Worm (Caenorhabditis elegans) whole organism, late embryonic: Measurements from ENCODE around the gene F18E2.15.

Experiments used
- F13H6.1 ChIP-seq: sonication (generic microtip); optimal IDR thresholded peaks from 2 replicates; lab custom pipeline; 2016; ENCODE audit warnings: missing genetic modification characterization, missing compliant biosample characterization
- K02D7.2 ChIP-seq: sonication (generic microtip); optimal IDR thresholded peaks from 2 replicates; lab custom pipeline; 2017; ENCODE audit warnings: mild to moderate bottlenecking, missing genetic modification characterization, missing compliant biosample characterization
- K09A11.1 ChIP-seq: sonication (generic microtip); optimal IDR thresholded peaks from 2 replicates; lab custom pipeline; 2017; ENCODE audit warnings: antibody characterized with exemption, mild to moderate bottlenecking, missing genetic modification characterization, missing compliant biosample characterization; ENCODE audit not compliant: insufficient read depth
- T23F11.4 ChIP-seq: fragments of 200-800 bp; sonication (Bioruptor generic); optimal IDR thresholded peaks from 2 replicates; lab custom pipeline; 2018; ENCODE audit warnings: mild to moderate bottlenecking, missing genetic modification characterization, missing compliant biosample characterization
- ama-1 ChIP-seq: fragments of 150-350 bp; optimal IDR thresholded peaks from 2 replicates; lab custom pipeline; 2014
- ceh-14 ChIP-seq: sonication (generic microtip); optimal IDR thresholded peaks from 2 replicates; lab custom pipeline; 2016; ENCODE audit warnings: missing genotype, missing genetic modification characterization, missing compliant biosample characterization
- ceh-22 ChIP-seq: sonication (generic microtip); optimal IDR thresholded peaks from 2 replicates; lab custom pipeline; 2017; ENCODE audit warnings: missing biosample characterization, missing genetic modification characterization
- ceh-30 ChIP-seq: fragments of 150-350 bp; optimal IDR thresholded peaks from 2 replicates; lab custom pipeline; 2014; ENCODE audit warnings: missing biosample characterization, missing genetic modification characterization
- ceh-31 ChIP-seq: sonication (generic microtip); optimal IDR thresholded peaks from 2 replicates; lab custom pipeline; 2016; ENCODE audit warnings: missing genetic modification characterization, missing compliant biosample characterization
- che-1 ChIP-seq: sonication (generic microtip); optimal IDR thresholded peaks from 2 replicates; lab custom pipeline; 2016; ENCODE audit warnings: mild to moderate bottlenecking, missing genetic modification characterization, missing compliant biosample characterization
- dmd-4 ChIP-seq: sonication (generic microtip); optimal IDR thresholded peaks from 2 replicates; lab custom pipeline; 2016; ENCODE audit warnings: borderline replicate concordance, missing genetic modification characterization, missing compliant biosample characterization
- elt-2 ChIP-seq: sonication (generic microtip); optimal IDR thresholded peaks from 2 replicates; lab custom pipeline; 2016; ENCODE audit warnings: missing genetic modification reagents, missing genetic modification characterization, missing compliant biosample characterization
- elt-4 ChIP-seq: sonication (generic microtip); optimal IDR thresholded peaks from 2 replicates; lab custom pipeline; 2016; ENCODE audit warnings: missing genetic modification characterization, missing compliant biosample characterization
- fkh-10 ChIP-seq: fragments of 150-350 bp; optimal IDR thresholded peaks from 2 replicates; lab custom pipeline; 2014; ENCODE audit warnings: missing biosample characterization, missing genetic modification reagents, missing genetic modification characterization
- fkh-6 ChIP-seq: sonication (generic microtip); optimal IDR thresholded peaks from 2 replicates; lab custom pipeline; 2016; ENCODE audit warnings: missing genetic modification characterization, missing compliant biosample characterization
- gmeb-2 ChIP-seq: sonication (generic microtip); optimal IDR thresholded peaks from 2 replicates; lab custom pipeline; 2016; ENCODE audit warnings: missing genetic modification characterization, inconsistent platforms, missing compliant biosample characterization
- hlh-15 ChIP-seq: sonication (generic microtip); optimal IDR thresholded peaks from 2 replicates; lab custom pipeline; 2016; ENCODE audit warnings: missing genetic modification characterization, missing compliant biosample characterization
- hlh-6 ChIP-seq: sonication (generic microtip); optimal IDR thresholded peaks from 2 replicates; lab custom pipeline; 2016; ENCODE audit warnings: missing genotype, missing genetic modification characterization, missing compliant biosample characterization
- hlh-8 ChIP-seq: sonication (generic microtip); optimal IDR thresholded peaks from 2 replicates; lab custom pipeline; 2016; ENCODE audit warnings: missing genotype, missing genetic modification characterization, missing compliant biosample characterization
- lin-11 ChIP-seq: fragments of 200-800 bp; sonication (Bioruptor generic); optimal IDR thresholded peaks from 2 replicates; lab custom pipeline; 2018; ENCODE audit warnings: mild to moderate bottlenecking, missing genetic modification characterization, missing compliant biosample characterization
- madf-2 ChIP-seq: sonication (generic microtip); optimal IDR thresholded peaks from 2 replicates; lab custom pipeline; 2017; ENCODE audit warnings: missing genetic modification characterization, missing compliant biosample characterization
- mec-3 ChIP-seq: sonication (generic microtip); optimal IDR thresholded peaks from 2 replicates; lab custom pipeline; 2016; ENCODE audit warnings: borderline replicate concordance, missing genetic modification characterization, missing compliant biosample characterization
- nhr-232 ChIP-seq: sonication (generic microtip); optimal IDR thresholded peaks from 2 replicates; lab custom pipeline; 2016; ENCODE audit warnings: missing genetic modification characterization, missing compliant biosample characterization
- pag-3 ChIP-seq: sonication (generic microtip); optimal IDR thresholded peaks from 2 replicates; lab custom pipeline; 2016; ENCODE audit warnings: missing compliant biosample characterization, missing genetic modification characterization, borderline replicate concordance
- pax-1 ChIP-seq: fragments of 150-350 bp; optimal IDR thresholded peaks from 2 replicates; lab custom pipeline; 2014; ENCODE audit warnings: missing biosample characterization, missing genetic modification characterization
- pha-2 ChIP-seq: sonication (generic microtip); optimal IDR thresholded peaks from 2 replicates; lab custom pipeline; 2017; ENCODE audit warnings: mild to moderate bottlenecking, missing genetic modification characterization, missing compliant biosample characterization
- pqm-1 ChIP-seq: sonication (generic microtip); optimal IDR thresholded peaks from 2 replicates; lab custom pipeline; 2016; ENCODE audit warnings: missing genetic modification characterization, missing compliant biosample characterization
- pros-1 ChIP-seq: fragments of 150-350 bp; optimal IDR thresholded peaks from 2 replicates; lab custom pipeline; 2014; ENCODE audit warnings: missing biosample characterization, missing genetic modification reagents, missing genetic modification characterization
- sox-2 ChIP-seq: fragments of 200-800 bp; sonication (Bioruptor generic); IDR thresholded peaks from 2 replicates; pipeline ENCODE4 v1.3.6; 2022; ENCODE audit warnings: missing genetic modification reagents, missing genetic modification characterization, missing compliant biosample characterization
- sox-4 ChIP-seq: sonication (generic microtip); optimal IDR thresholded peaks from 2 replicates; lab custom pipeline; 2017; ENCODE audit warnings: mild to moderate bottlenecking, missing genetic modification characterization, inconsistent platforms, missing compliant biosample characterization
- syd-9 ChIP-seq: sonication (generic microtip); optimal IDR thresholded peaks from 2 replicates; lab custom pipeline; 2016; ENCODE audit warnings: mild to moderate bottlenecking, missing genetic modification characterization, moderate library complexity, missing compliant biosample characterization
- tbx-2 ChIP-seq: sonication (generic microtip); optimal IDR thresholded peaks from 2 replicates; lab custom pipeline; 2016; ENCODE audit warnings: missing genetic modification characterization, missing compliant biosample characterization
- ttx-3 ChIP-seq: sonication (generic microtip); optimal IDR thresholded peaks from 2 replicates; lab custom pipeline; 2016; ENCODE audit warnings: missing genetic modification reagents, missing genetic modification characterization, missing compliant biosample characterization
- unc-42 ChIP-seq: sonication (generic microtip); optimal IDR thresholded peaks from 2 replicates; lab custom pipeline; 2016; ENCODE audit warnings: missing genotype, missing genetic modification characterization, missing compliant biosample characterization

The F18E2.15 gene

DNA sequence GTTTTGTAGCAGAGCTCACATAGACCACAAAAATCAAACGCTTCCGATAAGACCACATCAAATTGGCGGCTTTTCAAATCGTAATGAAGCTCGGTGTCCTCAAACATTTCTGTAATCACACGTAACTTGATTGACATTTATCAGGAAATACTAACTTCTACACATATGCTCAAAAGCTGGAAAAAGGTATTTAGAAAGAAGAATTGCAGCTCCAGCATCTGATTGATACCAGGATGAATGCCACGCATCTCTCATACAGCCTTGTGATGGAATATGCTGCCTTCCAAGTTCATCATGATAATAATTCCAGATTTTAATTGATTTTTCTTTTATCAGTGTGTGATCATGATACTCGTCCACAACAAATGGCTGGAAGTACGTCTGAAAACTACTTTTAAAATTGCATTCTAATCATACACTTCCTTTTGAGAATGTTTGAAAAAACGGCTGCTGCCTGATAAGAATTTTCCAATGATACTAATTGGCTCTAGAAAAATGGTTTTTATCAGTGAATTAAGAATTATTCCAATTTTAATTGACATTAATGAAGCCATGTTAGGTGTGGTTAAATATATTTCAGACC is 36.2 kb upstream of the F18E2.15 start:
- TF ChIP-seq che-1: no peak
- TF ChIP-seq fkh-6 (tag; lab: Kevin White, UChicago): no peak
- no peak for TF ChIP-seq mec-3 (tag; lab: Kevin White, UChicago)
- no peak for TF ChIP-seq hlh-8
- no peak for TF ChIP-seq pha-2 (tag; lab: Kevin White, UChicago)
- TF ChIP-seq hlh-6 (tag; lab: Kevin White, UChicago): no peak
- TF ChIP-seq gmeb-2 (tag; lab: Kevin White, UChicago): no peak
- TF ChIP-seq ttx-3 (tag; lab: Kevin White, UChicago): no peak
- TF ChIP-seq hlh-15: no peak
- no peak for TF ChIP-seq F13H6.1 (tag; lab: Kevin White, UChicago)
- no peak for TF ChIP-seq ceh-30 (tag; lab: Kevin White, UChicago)

DNA sequence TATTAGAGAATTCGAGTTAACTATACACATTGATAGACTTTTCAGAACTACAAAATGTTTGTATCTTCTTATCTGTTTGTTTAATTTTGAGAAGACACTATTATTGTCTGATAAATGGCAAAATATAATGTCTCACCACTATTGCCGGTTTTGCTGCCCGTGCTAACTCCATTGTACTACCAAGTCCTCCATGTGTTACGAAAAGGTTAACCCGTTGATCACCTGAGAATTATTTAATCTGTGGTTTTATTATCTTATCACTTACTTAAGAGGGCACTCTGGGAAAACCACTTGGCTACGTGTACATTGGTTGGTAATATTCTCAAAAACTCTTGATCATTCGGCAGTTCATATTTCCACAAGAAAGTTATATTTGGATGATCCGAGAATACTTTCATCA is 35.1 kb upstream of the F18E2.15 start:
- TF ChIP-seq elt-2 (peak; percentile 16), dmd-4 (tag; lab: Kevin White, UChicago) (no peak), unc-42 (tag; lab: Kevin White, UChicago) (no peak)

DNA sequence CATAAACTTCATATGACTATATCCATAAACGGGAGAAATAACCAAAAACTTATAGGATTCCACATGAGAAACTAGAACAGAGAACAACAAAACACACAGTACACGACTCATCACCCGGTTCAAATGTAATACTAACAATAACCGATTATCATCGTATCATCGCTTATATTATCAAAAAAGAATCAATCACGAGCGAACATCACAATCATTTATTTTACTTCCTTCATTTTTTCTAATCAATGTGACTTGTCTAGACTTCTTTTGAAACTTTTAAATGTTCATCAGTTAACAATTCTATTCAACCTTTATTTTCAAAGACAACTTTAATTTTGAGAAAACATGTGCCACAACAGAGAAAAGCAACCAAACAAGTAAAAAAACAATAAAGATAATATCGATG is 34.4 kb upstream of the F18E2.15 start, which contains the start of gene ugt-4:
TSS of gene ugt-4 (minus strand) at position 141 of the 400 bp plus-strand sequence.
- TF ChIP-seq elt-2 (peak; percentile 21), madf-2 (tag; lab: Kevin White, UChicago) (no peak)

DNA sequence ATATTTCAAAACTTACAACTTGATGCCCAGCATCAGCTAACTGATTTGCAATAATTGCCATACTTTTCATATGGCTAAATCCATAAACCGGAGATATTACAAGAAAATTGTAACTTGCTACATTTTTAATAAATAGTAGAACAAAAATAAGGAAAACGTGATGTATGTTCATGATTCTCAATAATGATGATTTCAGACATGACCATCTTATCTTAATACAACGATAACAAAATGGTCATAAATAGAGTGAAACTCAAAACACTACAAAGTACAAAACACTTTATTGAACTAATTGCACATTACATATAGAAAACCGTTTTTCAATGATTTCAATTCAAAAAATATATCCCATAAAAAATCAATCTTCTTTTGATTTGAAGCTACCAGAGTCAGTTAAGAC is 31.9 kb upstream of the F18E2.15 start, which contains the start of gene ugt-5:
TSS of gene ugt-5 (minus strand) at position 214 of the 400 bp plus-strand sequence.
- TF ChIP-seq lin-11 (tag; lab: Kevin White, UChicago) (no peak), sox-4 (no peak), ceh-31 (tag; lab: Kevin White, UChicago) (no peak), pqm-1 (no peak), K02D7.2 (no peak), mec-3 (tag; lab: Kevin White, UChicago) (no peak), ama-1 (lab: Kevin White, UChicago) (no peak), hlh-8 (no peak), ttx-3 (tag; lab: Kevin White, UChicago) (no peak), sox-2 (no peak), pros-1 (no peak), fkh-10 (GFP tag; lab: Kevin White, UChicago) (no peak), elt-4 (no peak), nhr-232 (tag; lab: Kevin White, UChicago) (no peak), T23F11.4 (no peak), ceh-14 (no peak)

DNA sequence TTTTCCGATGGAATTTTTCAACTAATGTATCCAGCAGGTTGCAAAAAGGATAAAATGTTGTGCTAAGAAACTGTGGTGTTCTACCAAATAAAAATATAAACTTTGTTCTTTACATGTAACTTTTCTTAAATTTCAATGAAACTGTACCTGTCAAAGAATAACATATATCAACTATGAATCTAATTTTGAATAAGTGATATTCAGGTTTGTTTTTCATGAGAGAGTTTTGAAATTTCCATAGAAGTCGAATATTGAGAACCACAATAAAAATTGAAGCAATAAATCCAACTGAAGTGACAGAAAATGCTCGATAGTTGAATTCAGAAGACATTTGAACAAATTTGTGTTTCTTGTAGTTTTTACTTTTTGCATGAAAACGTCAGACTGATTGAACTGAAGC is 29.4 kb upstream of the F18E2.15 start, which contains the start of gene srbc-43:
TSS of gene srbc-43 (minus strand) at position 331 of the 400 bp plus-strand sequence.
- TF ChIP-seq F13H6.1 (tag; lab: Kevin White, UChicago) (no peak), ceh-22 (tag; lab: Kevin White, UChicago) (no peak), pax-1 (no peak), pag-3 (tag; lab: Kevin White, UChicago) (no peak), ceh-30 (tag; lab: Kevin White, UChicago) (no peak), ama-1 (lab: Kevin White, UChicago) (no peak)

DNA sequence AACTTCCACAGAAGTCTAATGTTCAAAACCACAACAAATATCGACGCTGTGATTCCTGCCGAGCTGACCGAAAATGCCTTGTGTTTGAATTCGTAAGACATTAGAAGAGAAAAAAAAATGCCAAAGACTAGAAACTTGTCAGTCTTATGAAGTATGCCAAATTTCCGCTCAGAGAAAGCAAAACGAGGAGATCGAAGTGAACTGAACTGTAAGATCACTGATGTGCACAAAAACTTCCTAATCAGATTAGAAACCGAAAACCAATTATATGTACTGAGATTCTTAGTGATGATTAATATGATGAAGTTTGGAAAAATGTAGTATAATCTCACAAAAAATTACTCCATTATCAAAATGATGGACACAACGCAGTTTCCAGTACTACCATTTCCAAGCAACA is 27.6 kb upstream of the F18E2.15 start, which contains the start of gene srbc-44:
TSS of gene srbc-44 (minus strand) at position 101 of the 400 bp plus-strand sequence.
- TF ChIP-seq madf-2 (tag; lab: Kevin White, UChicago) (no peak), syd-9 (tag; lab: Kevin White, UChicago) (no peak), elt-4 (no peak), elt-2 (no peak), tbx-2 (no peak), che-1 (no peak), ama-1 (lab: Kevin White, UChicago) (no peak), unc-42 (tag; lab: Kevin White, UChicago) (no peak), K09A11.1 (no peak), ceh-31 (tag; lab: Kevin White, UChicago) (no peak)
- TF ChIP-seq, all 69 proteins: peak for 0
